Fruit fly (Drosophila melanogaster) whole organism, prepupa: ENCODE results near the gene Setd3.

Source experiments
- Blimp-1 ChIP-seq: fragments of 200-800 bp; sonication (Bioruptor generic); optimal IDR thresholded peaks from 3 replicates; lab custom pipeline; 2017; ENCODE audit warnings: missing biosample characterization, missing genetic modification characterization, mild to moderate bottlenecking, moderate library complexity, missing genetic modification reagents
- CG10631 ChIP-seq: fragments of 200-800 bp; sonication (Bioruptor generic); optimal IDR thresholded peaks from 2 replicates; lab custom pipeline; 2016; ENCODE audit warnings: missing biosample characterization, missing genetic modification characterization
- CG10669 ChIP-seq: fragments of 200-800 bp; sonication (Bioruptor generic); optimal IDR thresholded peaks from 3 replicates; lab custom pipeline; 2018; ENCODE audit warnings: missing biosample characterization, mild to moderate bottlenecking, missing genetic modification characterization, moderate library complexity
- CG11294 ChIP-seq: fragments of 200-800 bp; sonication (Bioruptor generic); IDR thresholded peaks from 2 replicates; pipeline ENCODE4 v1.3.6; 2022; ENCODE audit warnings: missing biosample characterization, missing genetic modification characterization
- CG11762 ChIP-seq: fragments of 200-800 bp; sonication (Bioruptor generic); optimal IDR thresholded peaks from 3 replicates; lab custom pipeline; 2016; ENCODE audit warnings: missing biosample characterization, missing genetic modification characterization; ENCODE audit not compliant: insufficient read depth
- CG11902 ChIP-seq: fragments of 200-800 bp; sonication (Bioruptor generic); optimal IDR thresholded peaks from 3 replicates; lab custom pipeline; 2016; ENCODE audit warnings: missing biosample characterization, missing genetic modification characterization
- CG15336 ChIP-seq: fragments of 200-800 bp; sonication (Bioruptor generic); IDR thresholded peaks from 2 replicates; pipeline ENCODE4 v1.3.6; 2022; ENCODE audit warnings: missing biosample characterization, missing genetic modification characterization
- CG1621 ChIP-seq: fragments of 200-800 bp; sonication (Bioruptor generic); optimal IDR thresholded peaks from 3 replicates; lab custom pipeline; 2018; ENCODE audit warnings: missing biosample characterization, mild to moderate bottlenecking, missing genetic modification characterization
- CG16779 ChIP-seq: fragments of 200-800 bp; sonication (Bioruptor generic); optimal IDR thresholded peaks from 3 replicates; lab custom pipeline; 2017; ENCODE audit warnings: missing biosample characterization, mild to moderate bottlenecking, missing genetic modification characterization
- CG3032 ChIP-seq: fragments of 200-800 bp; optimal IDR thresholded peaks from 2 replicates; lab custom pipeline; 2019; ENCODE audit warnings: missing biosample characterization, mild to moderate bottlenecking, missing genetic modification characterization, moderate library complexity
- CG31627 ChIP-seq: fragments of 200-800 bp; sonication (Bioruptor generic); optimal IDR thresholded peaks from 3 replicates; lab custom pipeline; 2016; ENCODE audit warnings: missing biosample characterization, missing genetic modification characterization
- CG34406 ChIP-seq: fragments of 200-800 bp; sonication (Bioruptor generic); optimal IDR thresholded peaks from 3 replicates; lab custom pipeline; 2016; ENCODE audit warnings: missing biosample characterization, missing genetic modification characterization
- CG6163 ChIP-seq: fragments of 200-800 bp; sonication (Bioruptor generic); IDR thresholded peaks from 3 replicates; pipeline ENCODE4 v1.3.6; 2022; ENCODE audit warnings: missing biosample characterization, missing genetic modification characterization
- CG6276 ChIP-seq: fragments of 200-800 bp; sonication (Bioruptor generic); optimal IDR thresholded peaks from 2 replicates; lab custom pipeline; 2017; ENCODE audit warnings: missing biosample characterization, mild to moderate bottlenecking, missing genetic modification characterization
- CG6792 ChIP-seq: fragments of 200-800 bp; sonication (Bioruptor generic); optimal IDR thresholded peaks from 3 replicates; lab custom pipeline; 2016; ENCODE audit warnings: missing biosample characterization, missing genetic modification characterization
- CG6808 ChIP-seq: fragments of 200-800 bp; sonication (Bioruptor generic); optimal IDR thresholded peaks from 3 replicates; lab custom pipeline; 2017; ENCODE audit warnings: missing biosample characterization, missing genetic modification characterization, mild to moderate bottlenecking, moderate library complexity, missing genetic modification reagents
- CG6854 ChIP-seq: fragments of 200-800 bp; sonication (Bioruptor generic); optimal IDR thresholded peaks from 2 replicates; lab custom pipeline; 2017; ENCODE audit warnings: missing biosample characterization, mild to moderate bottlenecking, missing genetic modification characterization
- CG8119 ChIP-seq: fragments of 200-800 bp; sonication (Bioruptor generic); IDR thresholded peaks from 3 replicates; pipeline ENCODE4 v1.3.6; 2022; ENCODE audit warnings: missing biosample characterization, missing genetic modification characterization
- CG8319 ChIP-seq: fragments of 200-800 bp; sonication (Bioruptor generic); optimal IDR thresholded peaks from 3 replicates; lab custom pipeline; 2016; ENCODE audit warnings: missing biosample characterization, missing genetic modification characterization
- CG8632 ChIP-seq: fragments of 200-800 bp; sonication (Bioruptor generic); optimal IDR thresholded peaks from 3 replicates; lab custom pipeline; 2016; ENCODE audit warnings: missing biosample characterization, missing genetic modification characterization
- Eip75B ChIP-seq: fragments of 200-800 bp; sonication (Bioruptor generic); optimal IDR thresholded peaks from 3 replicates; lab custom pipeline; 2016; ENCODE audit warnings: missing biosample characterization, missing genetic modification characterization
- Eip78C ChIP-seq: fragments of 200-800 bp; sonication (Bioruptor generic); peaks from one replicate; lab custom pipeline; 2016; ENCODE audit warnings: missing biosample characterization, missing genetic modification characterization
- Eip93F ChIP-seq: fragments of 200-800 bp; sonication (Bioruptor generic); optimal IDR thresholded peaks from 2 replicates; lab custom pipeline; 2016; ENCODE audit warnings: missing biosample characterization, mild to moderate bottlenecking, missing genetic modification characterization
- Gug ChIP-seq: fragments of 200-800 bp; sonication (Bioruptor generic); IDR thresholded peaks from 2 replicates; pipeline ENCODE4 v1.3.6; 2022; ENCODE audit warnings: missing biosample characterization, missing genetic modification characterization
- Hr38 ChIP-seq: sonication (Bioruptor generic); optimal IDR thresholded peaks from 2 replicates; lab custom pipeline; 2016; ENCODE audit warnings: missing biosample characterization, missing genetic modification characterization
- Hr39 ChIP-seq: fragments of 200-800 bp; sonication (Bioruptor generic); optimal IDR thresholded peaks from 2 replicates; lab custom pipeline; 2016; ENCODE audit warnings: missing biosample characterization, missing genetic modification characterization
- Lpt ChIP-seq: fragments of 200-800 bp; sonication (Bioruptor generic); optimal IDR thresholded peaks from 3 replicates; lab custom pipeline; 2016; ENCODE audit warnings: missing biosample characterization, missing genetic modification characterization
- Met ChIP-seq: fragments of 200-800 bp; sonication (Bioruptor generic); optimal IDR thresholded peaks from 3 replicates; lab custom pipeline; 2016; ENCODE audit warnings: missing biosample characterization, missing genetic modification characterization
- OdsH ChIP-seq: fragments of 200-800 bp; sonication (Bioruptor generic); optimal IDR thresholded peaks from 3 replicates; lab custom pipeline; 2016; ENCODE audit warnings: missing biosample characterization, missing genetic modification characterization
- Sox102F ChIP-seq: fragments of 200-800 bp; sonication (Bioruptor generic); optimal IDR thresholded peaks from 2 replicates; lab custom pipeline; 2016; ENCODE audit warnings: missing biosample characterization, mild to moderate bottlenecking, missing genetic modification characterization
- Sox14 ChIP-seq: fragments of 200-800 bp; sonication (Bioruptor generic); optimal IDR thresholded peaks from 3 replicates; lab custom pipeline; 2016; ENCODE audit warnings: missing biosample characterization, missing genetic modification characterization
- Sox15 ChIP-seq: fragments of 200-800 bp; sonication (Bioruptor generic); optimal IDR thresholded peaks from 3 replicates; lab custom pipeline; 2016; ENCODE audit warnings: missing biosample characterization, missing genetic modification characterization
- acj6 ChIP-seq: fragments of 200-800 bp; sonication (Bioruptor generic); optimal IDR thresholded peaks from 3 replicates; lab custom pipeline; 2016; ENCODE audit warnings: missing biosample characterization, missing genetic modification characterization
- cyc ChIP-seq: fragments of 200-800 bp; sonication (Bioruptor generic); optimal IDR thresholded peaks from 3 replicates; lab custom pipeline; 2016; ENCODE audit warnings: missing biosample characterization, missing genetic modification characterization
- dac ChIP-seq: fragments of 200-800 bp; sonication (Bioruptor generic); optimal IDR thresholded peaks from 2 replicates; lab custom pipeline; 2017; ENCODE audit warnings: missing biosample characterization, mild to moderate bottlenecking, missing genetic modification characterization
- eg ChIP-seq: fragments of 200-800 bp; sonication (Bioruptor generic); IDR thresholded peaks from 3 replicates; pipeline ENCODE4 v1.3.6; 2022; ENCODE audit warnings: missing biosample characterization, missing genetic modification characterization
- esn ChIP-seq: fragments of 200-800 bp; sonication (Bioruptor generic); optimal IDR thresholded peaks from 2 replicates; lab custom pipeline; 2016; ENCODE audit warnings: missing biosample characterization, mild to moderate bottlenecking, missing genetic modification characterization, moderate library complexity
- fd59A ChIP-seq: fragments of 200-800 bp; sonication (Bioruptor generic); optimal IDR thresholded peaks from 2 replicates; lab custom pipeline; 2017; ENCODE audit warnings: missing biosample characterization, mild to moderate bottlenecking, missing genetic modification characterization, missing genetic modification reagents
- fd85E ChIP-seq: fragments of 200-800 bp; sonication (Bioruptor generic); optimal IDR thresholded peaks from 3 replicates; lab custom pipeline; 2016; ENCODE audit warnings: missing biosample characterization, missing genetic modification characterization
- lz ChIP-seq: fragments of 200-800 bp; sonication (Bioruptor generic); optimal IDR thresholded peaks from 3 replicates; lab custom pipeline; 2016; ENCODE audit warnings: missing biosample characterization, missing genetic modification characterization
- net ChIP-seq: fragments of 200-800 bp; sonication (Bioruptor generic); optimal IDR thresholded peaks from 3 replicates; lab custom pipeline; 2016; ENCODE audit warnings: missing biosample characterization, missing genetic modification characterization
- pdm3 ChIP-seq: fragments of 200-800 bp; sonication (Bioruptor generic); optimal IDR thresholded peaks from 3 replicates; lab custom pipeline; 2016; ENCODE audit warnings: missing biosample characterization, missing genetic modification characterization
- salr ChIP-seq, 2 experiments: fragments of 200-800 bp; sonication (Bioruptor generic); optimal IDR thresholded peaks; 3 replicates each; lab custom pipeline; 2016 to 2018; ENCODE audit warnings: missing biosample characterization in 2 of 2, missing genetic modification characterization in 2 of 2, mild to moderate bottlenecking in 1 of 2
- ss ChIP-seq, 2 experiments: fragments of 200-800 bp; sonication (Bioruptor generic); optimal IDR thresholded peaks; 2 replicates in 1 of 2; 3 replicates in 1 of 2; lab custom pipeline; 2017 to 2018; ENCODE audit warnings: mild to moderate bottlenecking in 2 of 2, missing biosample characterization in 2 of 2, missing genetic modification characterization in 2 of 2, moderate library complexity in 1 of 2
- svp ChIP-seq: fragments of 200-800 bp; sonication (Bioruptor generic); peaks from one replicate; lab custom pipeline; 2016; ENCODE audit warnings: missing biosample characterization, missing genetic modification characterization
- topi ChIP-seq: fragments of 200-800 bp; sonication (Bioruptor generic); optimal IDR thresholded peaks from 3 replicates; lab custom pipeline; 2016; ENCODE audit warnings: missing biosample characterization, missing genetic modification characterization
- vri ChIP-seq: fragments of 200-800 bp; sonication (Bioruptor generic); optimal IDR thresholded peaks from 3 replicates; lab custom pipeline; 2016; ENCODE audit warnings: missing biosample characterization, mild to moderate bottlenecking, missing genetic modification characterization

The Setd3 gene

dm6 chrX:7008102-7009087, 39.8 kb upstream of the Setd3 start (continued):
- peak; percentile 53 for TF ChIP-seq CG6792
- peak; percentile 73 for TF ChIP-seq Sox102F
- TF ChIP-seq Sox14, result peak; percentile 64
- peak; percentile 37 for TF ChIP-seq CG31627
- TF ChIP-seq net (GFP tag; lab: Kevin White, UChicago), result peak; percentile 62
- TF ChIP-seq esn (GFP tag; lab: Kevin White, UChicago), result peak; percentile 72
- TF ChIP-seq fd85E, result no peak
- peak; percentile 75 for TF ChIP-seq pdm3 (GFP tag; lab: Kevin White, UChicago)
- peak; percentile 89 for TF ChIP-seq Eip78C
- peak; percentile 70 for TF ChIP-seq fd59A (GFP tag; lab: Kevin White, UChicago)
- peak; percentile 75 for TF ChIP-seq CG10669
- peak in 1 of 2 experiments; percentile 47 for TF ChIP-seq salr (GFP tag; optimal IDR thresholded peaks at IDR 0.05; lab: Kevin White, UChicago)
- TF ChIP-seq CG15336 (GFP tag; lab: Robert Waterston, UW), result peak; percentile 81
- peak; percentile 68 for TF ChIP-seq CG6276 (GFP tag; lab: Kevin White, UChicago)
- TF ChIP-seq dac, result no peak
- TF ChIP-seq CG8319 (GFP tag; lab: Kevin White, UChicago), result no peak
- TF ChIP-seq topi, result peak; percentile 68
- peak; percentile 40 for TF ChIP-seq CG11902
- TF ChIP-seq Sox15, result peak; percentile 16
- no peak for TF ChIP-seq Eip93F (GFP tag; lab: Kevin White, UChicago)
- peak; percentile 60 for TF ChIP-seq CG8632 (GFP tag; lab: Kevin White, UChicago)
- no peak for TF ChIP-seq Blimp-1
- peak; percentile 93 for TF ChIP-seq CG3032 (tag; lab: Kevin White, UChicago)
- peak; percentile 48 for TF ChIP-seq CG6854 (GFP tag; lab: Kevin White, UChicago)
- TF ChIP-seq Met (GFP tag; lab: Kevin White, UChicago), result peak; percentile 78
- TF ChIP-seq, all 60 proteins: peak for 53

DNA sequence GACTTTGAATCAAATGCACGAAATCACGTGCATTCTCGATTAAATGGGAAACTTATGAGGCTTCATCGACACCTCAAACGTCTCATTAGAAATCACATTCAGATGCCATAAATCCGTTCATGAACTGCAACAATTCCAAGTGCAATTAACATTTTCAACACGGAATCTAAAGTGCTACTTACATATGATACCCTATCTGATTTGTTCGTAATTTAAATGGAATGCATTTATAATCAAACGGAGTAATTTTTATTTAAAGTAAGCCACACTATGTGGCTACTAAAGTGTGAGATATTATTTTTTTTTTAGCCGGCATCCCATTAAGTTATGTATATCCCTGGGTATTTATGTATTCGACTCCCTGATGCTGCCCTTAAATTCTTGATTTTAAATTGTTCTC, 39.1 kb upstream of the Setd3 start:
- TF ChIP-seq salr (GFP tag; optimal IDR thresholded peaks at IDR 0.05; lab: Kevin White, UChicago) (no peak), CG10669 (peak; percentile 19), Sox14 (no peak), CG11762 (GFP tag; lab: Kevin White, UChicago) (no peak), CG6854 (GFP tag; lab: Kevin White, UChicago) (no peak), CG11902 (no peak), eg (GFP tag; lab: Robert Waterston, UW) (no peak), cyc (GFP tag; lab: Kevin White, UChicago) (no peak), CG11294 (GFP tag; lab: Robert Waterston, UW) (no peak), acj6 (GFP tag; lab: Kevin White, UChicago) (no peak), Eip75B (GFP tag; lab: Kevin White, UChicago) (no peak), topi (peak; percentile 37), CG8319 (GFP tag; lab: Kevin White, UChicago) (no peak), CG16779 (tag; lab: Kevin White, UChicago) (no peak), ss (GFP tag; optimal IDR thresholded peaks at IDR 0.05; lab: Kevin White, UChicago) (no peak), CG8119 (GFP tag; lab: Robert Waterston, UW) (no peak), dac (no peak), net (GFP tag; lab: Kevin White, UChicago) (peak; percentile 0), Hr39 (GFP tag; lab: Kevin White, UChicago) (peak; percentile 19), CG34406 (GFP tag; lab: Kevin White, UChicago) (peak; percentile 6), CG1621 (tag; lab: Kevin White, UChicago) (no peak), CG3032 (tag; lab: Kevin White, UChicago) (peak; percentile 27), CG10631 (GFP tag; lab: Kevin White, UChicago) (peak; percentile 24), lz (GFP tag; lab: Kevin White, UChicago) (no peak), Hr38 (no peak), svp (GFP tag; lab: Kevin White, UChicago) (peak; percentile 26), fd59A (GFP tag; lab: Kevin White, UChicago) (no peak), Gug (GFP tag; lab: Robert Waterston, UW) (no peak), CG15336 (GFP tag; lab: Robert Waterston, UW) (no peak), Eip93F (GFP tag; lab: Kevin White, UChicago) (no peak), Lpt (GFP tag; lab: Kevin White, UChicago) (no peak), CG6163 (GFP tag; lab: Robert Waterston, UW) (peak; percentile 19; the same call in 1 of the 3 replicates), CG6276 (GFP tag; lab: Kevin White, UChicago) (no peak), CG6808 (GFP tag; lab: Kevin White, UChicago) (no peak), vri (GFP tag; lab: Kevin White, UChicago) (peak; percentile 12), Sox102F (peak; percentile 30), OdsH (GFP tag; lab: Kevin White, UChicago) (peak; percentile 26), Eip78C (peak; percentile 76)
